Worm (Caenorhabditis elegans): ENCODE measurements around the gene cdk-1.

ce11 chrIII:9741985-9742384 is 5.3 kb upstream of the cdk-1 start:
- TF ChIP-seq elt-2 (tag; optimal IDR thresholded peaks at IDR 0.05), result no peak
- TF ChIP-seq dpl-1 (GFP tag; optimal IDR thresholded peaks at IDR 0.05), result peak in 1 of 3 experiments; percentile 5
- no peak for TF ChIP-seq zip-4 (GFP tag; optimal IDR thresholded peaks at IDR 0.05)
- no peak for TF ChIP-seq blmp-1 (tag; optimal IDR thresholded peaks at IDR 0.05)
- TF ChIP-seq mdl-1 (tag; optimal IDR thresholded peaks at IDR 0.05), result no peak
- TF ChIP-seq rnt-1 (tag; optimal IDR thresholded peaks at IDR 0.05), result peak; percentile 77
- peak in 1 of 2 experiments; percentile 9 for TF ChIP-seq lsy-2 (tag; optimal IDR thresholded peaks at IDR 0.05)
- no peak for TF ChIP-seq nhr-76 (tag; optimal IDR thresholded peaks at IDR 0.05)
- TF ChIP-seq aly-2 (tag; optimal IDR thresholded peaks at IDR 0.05), result no peak
- peak; percentile 77 for TF ChIP-seq lin-14 (GFP tag; optimal IDR thresholded peaks at IDR 0.05)
- no peak for TF ChIP-seq irx-1 (tag; optimal IDR thresholded peaks at IDR 0.05)
- TF ChIP-seq snpc-4 (tag; optimal IDR thresholded peaks at IDR 0.05), result no peak
- TF ChIP-seq efl-1 (optimal IDR thresholded peaks at IDR 0.05), result peak; percentile 32 to 52
- TF ChIP-seq efl-1 (GFP tag; optimal IDR thresholded peaks at IDR 0.05 in 1 of 2), result peak in 1 of 2 experiments; percentile 88
